Worm (Caenorhabditis elegans) whole organism, L2 larva: Measurements from ENCODE around the gene heh-1.

Source experiments
- ama-1 ChIP-seq: fragments of 150-350 bp; optimal IDR thresholded peaks from 2 replicates; lab custom pipeline; 2018; ENCODE audit warnings: inconsistent platforms
- mdl-1 ChIP-seq, 2 experiments: fragments of 150-350 bp in 1 of 2; sonication (generic microtip) in 1 of 2; optimal IDR thresholded peaks; 2 replicates each; lab custom pipeline; 2017; ENCODE audit warnings: missing biosample characterization in 2 of 2, missing genetic modification characterization in 2 of 2
- nhr-10 ChIP-seq: sonication (generic microtip); optimal IDR thresholded peaks from 2 replicates; lab custom pipeline; 2017; ENCODE audit warnings: missing biosample characterization, missing genetic modification characterization
- nhr-25 ChIP-seq: fragments of 150-350 bp; sonication (generic microtip); optimal IDR thresholded peaks from 3 replicates; lab custom pipeline; 2014; ENCODE audit warnings: missing biosample characterization, missing genetic modification characterization
- snpc-4 ChIP-seq: fragments of 150-350 bp; optimal IDR thresholded peaks from 2 replicates; lab custom pipeline; 2014; ENCODE audit warnings: missing biosample characterization, missing genetic modification characterization
- unc-39 ChIP-seq: fragments of 150-350 bp; optimal IDR thresholded peaks from 2 replicates; lab custom pipeline; 2014; ENCODE audit warnings: missing biosample characterization, missing genetic modification characterization
- zag-1 ChIP-seq: fragments of 150-350 bp; optimal IDR thresholded peaks from 2 replicates; lab custom pipeline; 2014; ENCODE audit warnings: missing biosample characterization, missing genetic modification characterization
- ztf-1 ChIP-seq: fragments of 200-800 bp; sonication (Bioruptor generic); conservative IDR thresholded peaks from 2 replicates; pipeline ENCODE4 v1.3.6; 2022; ENCODE audit warnings: missing genetic modification characterization, missing compliant biosample characterization

The heh-1 gene

ce11 chrIII:3154968-3155367, 44.3 kb downstream of the heh-1 start, which contains the start of gene C44B11.1:
Gene C44B11.1 (plus strand): TSS chrIII:3155268.
- no peak for TF ChIP-seq nhr-10 (tag; lab: Kevin White, UChicago)
- no peak for TF ChIP-seq zag-1 (tag; lab: Kevin White, UChicago)

DNA sequence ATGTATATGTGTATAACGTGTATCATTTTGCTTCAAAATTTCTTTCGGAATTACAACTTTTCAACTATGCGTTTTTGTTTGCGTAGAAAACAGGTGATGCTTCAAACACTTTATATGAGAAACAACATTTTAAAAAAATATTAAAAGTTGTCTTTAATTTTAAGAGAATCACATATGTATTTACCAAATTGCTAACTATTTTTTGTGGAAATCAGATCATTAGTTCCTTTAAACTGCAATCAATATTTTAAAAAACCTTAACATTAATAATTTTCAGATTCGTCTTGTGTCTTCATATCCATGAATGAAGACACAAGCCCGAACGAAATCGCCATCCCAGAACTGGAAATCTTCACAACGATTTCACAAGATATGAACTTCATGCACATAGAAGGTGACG, 46.5 kb downstream of the heh-1 start, which contains the start of gene C44B11.6:
Gene C44B11.6, plus strand, starts transcription at position 301 of the 400 bp plus-strand sequence.
- TF ChIP-seq mdl-1 (tag; optimal IDR thresholded peaks at IDR 0.05; lab: Kevin White, UChicago): no peak
- TF ChIP-seq ama-1 (lab: Kevin White, UChicago): no peak
- TF ChIP-seq nhr-25: no peak
- TF ChIP-seq snpc-4 (tag; lab: Kevin White, UChicago): no peak
- no peak for TF ChIP-seq unc-39 (tag; lab: Kevin White, UChicago)
- no peak for TF ChIP-seq ztf-1 (GFP tag; lab: Robert Waterston, UW)
